Fruit fly (Drosophila melanogaster) whole organism, embryonic: ENCODE results near the gene Pmm2.

ENCODE experiments used
- Asciz ChIP-seq: fragments of 200-800 bp; sonication (Bioruptor generic); optimal IDR thresholded peaks from 2 replicates; lab custom pipeline; 2017; ENCODE audit warnings: missing biosample characterization, mild to moderate bottlenecking, missing genetic modification characterization, missing genetic modification reagents
- Atf3 ChIP-seq: fragments of 200-800 bp; sonication (Bioruptor generic); optimal IDR thresholded peaks from 3 replicates; lab custom pipeline; 2016; ENCODE audit warnings: missing biosample characterization, missing genetic modification characterization
- Bdp1 ChIP-seq: fragments of 200-800 bp; sonication (Bioruptor generic); optimal IDR thresholded peaks from 3 replicates; lab custom pipeline; 2016; ENCODE audit warnings: missing biosample characterization, missing genetic modification characterization
- CG1024 ChIP-seq: fragments of 200-800 bp; sonication (Bioruptor generic); IDR thresholded peaks from 2 replicates; pipeline ENCODE4 v1.3.6; 2022; ENCODE audit warnings: missing biosample characterization, missing genetic modification characterization
- CG10274 ChIP-seq: fragments of 200-800 bp; sonication (Bioruptor generic); optimal IDR thresholded peaks from 3 replicates; lab custom pipeline; 2017; ENCODE audit warnings: missing biosample characterization, mild to moderate bottlenecking, missing genetic modification characterization
- CG11456 ChIP-seq: fragments of 200-800 bp; sonication (Bioruptor generic); IDR thresholded peaks from 3 replicates; pipeline ENCODE4 v1.3.6; 2022; ENCODE audit warnings: missing biosample characterization, missing genetic modification characterization
- CG12659 ChIP-seq: fragments of 200-800 bp; sonication (Bioruptor generic); optimal IDR thresholded peaks from 3 replicates; lab custom pipeline; 2017; ENCODE audit warnings: mild to moderate bottlenecking, missing biosample characterization, missing genetic modification reagents, missing genetic modification characterization
- CG13894 ChIP-seq: fragments of 200-800 bp; sonication (Bioruptor generic); optimal IDR thresholded peaks from 3 replicates; lab custom pipeline; 2018; ENCODE audit warnings: missing biosample characterization, mild to moderate bottlenecking, missing genetic modification characterization, moderate library complexity
- CG15269 ChIP-seq: fragments of 200-800 bp; sonication (Bioruptor generic); optimal IDR thresholded peaks from 2 replicates; lab custom pipeline; 2018; ENCODE audit warnings: missing biosample characterization, mild to moderate bottlenecking, missing genetic modification characterization, moderate library complexity
- CG16779 ChIP-seq: fragments of 200-800 bp; sonication (Bioruptor generic); IDR thresholded peaks from 2 replicates; pipeline ENCODE4 v1.3.6; 2022; ENCODE audit warnings: missing biosample characterization, missing genetic modification characterization
- CG16813 ChIP-seq: fragments of 200-800 bp; sonication (Bioruptor generic); IDR thresholded peaks from 3 replicates; pipeline ENCODE4 v1.3.6; 2022; ENCODE audit warnings: missing biosample characterization, missing genetic modification characterization; ENCODE audit not compliant: partially characterized antibody
- CG17385 ChIP-seq: fragments of 200-800 bp; sonication (Bioruptor generic); optimal IDR thresholded peaks from 3 replicates; lab custom pipeline; 2018; ENCODE audit warnings: missing biosample characterization, mild to moderate bottlenecking, missing genetic modification characterization
- CG1792 ChIP-seq: fragments of 200-800 bp; sonication (Bioruptor generic); optimal IDR thresholded peaks from 2 replicates; lab custom pipeline; 2016; ENCODE audit warnings: missing biosample characterization, missing genetic modification characterization
- CG31224 ChIP-seq: fragments of 200-800 bp; sonication (Bioruptor generic); IDR thresholded peaks from 2 replicates; pipeline ENCODE4 v1.3.6; 2022; ENCODE audit warnings: missing biosample characterization, missing genetic modification characterization
- CG3726 ChIP-seq: fragments of 200-800 bp; sonication (Bioruptor generic); IDR thresholded peaks from 3 replicates; pipeline ENCODE4, ENCODE4 v1.3.6; 2022; ENCODE audit warnings: missing biosample characterization, missing genetic modification characterization
- CG43689 ChIP-seq: fragments of 200-800 bp; sonication (Bioruptor generic); IDR thresholded peaks from 2 replicates; pipeline ENCODE4 v1.3.6; 2022; ENCODE audit warnings: missing biosample characterization, missing genetic modification characterization
- CG4404 ChIP-seq: fragments of 200-800 bp; sonication (Bioruptor generic); IDR thresholded peaks from 2 replicates; pipeline ENCODE4 v1.3.6; 2022; ENCODE audit warnings: missing biosample characterization, missing genetic modification characterization
- CG8924 ChIP-seq: fragments of 200-800 bp; optimal IDR thresholded peaks from 3 replicates; lab custom pipeline; 2019; ENCODE audit warnings: missing biosample characterization, mild to moderate bottlenecking, missing genetic modification characterization, moderate library complexity
- CG8944 ChIP-seq: fragments of 200-800 bp; sonication (Bioruptor generic); optimal IDR thresholded peaks from 3 replicates; lab custom pipeline; 2016; ENCODE audit warnings: missing biosample characterization, missing genetic modification characterization
- CkIIα-i1 ChIP-seq: fragments of 200-800 bp; sonication (Bioruptor generic); IDR thresholded peaks from 2 replicates; pipeline ENCODE4 v1.3.6; 2022; ENCODE audit warnings: missing biosample characterization, missing genetic modification characterization
- Dbx ChIP-seq: fragments of 200-800 bp; sonication (Bioruptor generic); IDR thresholded peaks from 3 replicates; pipeline ENCODE4 v1.3.6; 2022; ENCODE audit warnings: missing biosample characterization, missing genetic modification characterization
- Deaf1 ChIP-seq: fragments of 200-800 bp; optimal IDR thresholded peaks from 3 replicates; lab custom pipeline; 2019; ENCODE audit warnings: missing biosample characterization, mild to moderate bottlenecking, missing genetic modification characterization, moderate library complexity
- Dfd ChIP-seq, 2 experiments: fragments of >200 bp; optimal IDR thresholded peaks; 2 replicates each; lab custom pipeline; 2017; ENCODE audit warnings: missing biosample characterization in 2 of 2, missing genetic modification characterization in 2 of 2
- Doc2 ChIP-seq: fragments of 200-800 bp; sonication (Bioruptor generic); IDR thresholded peaks from 2 replicates; pipeline ENCODE4 v1.3.6; 2022; ENCODE audit warnings: missing biosample characterization, missing genetic modification characterization
- Dref ChIP-seq: fragments of 200-800 bp; sonication (Bioruptor generic); IDR thresholded peaks from 2 replicates; pipeline ENCODE4 v1.3.6; 2022; ENCODE audit warnings: missing biosample characterization, missing genetic modification characterization
- GATAe ChIP-seq: fragments of 200-800 bp; sonication (Bioruptor generic); conservative IDR thresholded peaks from 2 replicates; pipeline ENCODE4 v1.3.6; 2022; ENCODE audit warnings: missing biosample characterization, missing genetic modification characterization
- HLH3B ChIP-seq: fragments of 200-800 bp; sonication (Bioruptor generic); IDR thresholded peaks from 2 replicates; pipeline ENCODE4 v1.3.6; 2022; ENCODE audit warnings: missing biosample characterization, missing genetic modification characterization
- Hsf ChIP-seq: fragments of 200-800 bp; sonication (Bioruptor generic); optimal IDR thresholded peaks from 3 replicates; lab custom pipeline; 2016; ENCODE audit warnings: missing biosample characterization, missing genetic modification characterization
- Jarid2 ChIP-seq: fragments of 200-800 bp; sonication (Bioruptor generic); optimal IDR thresholded peaks from 3 replicates; lab custom pipeline; 2017; ENCODE audit warnings: mild to moderate bottlenecking, missing biosample characterization, missing genetic modification reagents, missing genetic modification characterization
- Neu2 ChIP-seq: fragments of 200-800 bp; sonication (Bioruptor generic); optimal IDR thresholded peaks from 3 replicates; lab custom pipeline; 2016; ENCODE audit warnings: missing biosample characterization, missing genetic modification characterization, borderline replicate concordance
- Optix ChIP-seq: fragments of 200-800 bp; sonication (Bioruptor generic); IDR thresholded peaks from 3 replicates; pipeline ENCODE4 v1.3.6; 2022; ENCODE audit warnings: missing biosample characterization, missing genetic modification characterization
- Scr ChIP-seq: fragments of 200-800 bp; sonication (Bioruptor generic); IDR thresholded peaks from 2 replicates; pipeline ENCODE4 v1.3.6; 2022; ENCODE audit warnings: missing biosample characterization, missing genetic modification characterization; ENCODE audit not compliant: partially characterized antibody
- ara ChIP-seq: fragments of 200-800 bp; sonication (Bioruptor generic); IDR thresholded peaks from 2 replicates; pipeline ENCODE4 v1.3.6; 2022; ENCODE audit warnings: missing biosample characterization, missing genetic modification characterization
- bsh ChIP-seq, 2 experiments: fragments of 200-800 bp; sonication (Bioruptor generic); optimal IDR thresholded peaks; 2 replicates each; lab custom pipeline; 2017 to 2018; ENCODE audit warnings: mild to moderate bottlenecking in 2 of 2, missing biosample characterization in 2 of 2, missing genetic modification characterization in 2 of 2, moderate library complexity in 1 of 2
- cad ChIP-seq: fragments of >200 bp; optimal IDR thresholded peaks from 2 replicates; lab custom pipeline; 2017; ENCODE audit warnings: missing biosample characterization, missing genetic modification characterization
- cg ChIP-seq: fragments of 200-800 bp; sonication (Bioruptor generic); optimal IDR thresholded peaks from 3 replicates; lab custom pipeline; 2019; ENCODE audit warnings: missing biosample characterization, mild to moderate bottlenecking, missing genetic modification characterization, moderate library complexity
- ftz-f1 ChIP-seq: fragments of 200-800 bp; sonication (Bioruptor generic); optimal IDR thresholded peaks from 2 replicates; lab custom pipeline; 2016; ENCODE audit warnings: missing biosample characterization, missing genetic modification characterization
- hkb ChIP-seq, 2 experiments: fragments of 200-800 bp in 1 of 2; fragments of >200 bp in 1 of 2; sonication (Bioruptor generic) in 1 of 2; IDR thresholded peaks in 1 of 2; optimal IDR thresholded peaks in 1 of 2; 2 replicates each; pipeline versions ENCODE4 v1.3.6 to Lab custom; 2017 to 2022; ENCODE audit warnings: missing biosample characterization in 1 of 2, missing genetic modification characterization in 1 of 2
- insv ChIP-seq, 2 experiments: fragments of 200-800 bp; sonication (Bioruptor generic); optimal IDR thresholded peaks; 3 replicates each; lab custom pipeline; 2016 to 2018; ENCODE audit warnings: missing biosample characterization in 2 of 2, missing genetic modification characterization in 2 of 2
- klu ChIP-seq: fragments of 200-800 bp; sonication (Bioruptor generic); IDR thresholded peaks from 2 replicates; pipeline ENCODE4 v1.3.6; 2022; ENCODE audit warnings: missing biosample characterization, missing genetic modification characterization
- lbe ChIP-seq: fragments of 200-800 bp; sonication (Bioruptor generic); optimal IDR thresholded peaks from 2 replicates; lab custom pipeline; 2016; ENCODE audit warnings: missing biosample characterization, mild to moderate bottlenecking, missing genetic modification characterization
- luna ChIP-seq: fragments of 200-800 bp; sonication (Bioruptor generic); optimal IDR thresholded peaks from 2 replicates; lab custom pipeline; 2016; ENCODE audit warnings: missing biosample characterization, missing genetic modification characterization
- nerfin-1 ChIP-seq: fragments of 200-800 bp; sonication (Bioruptor generic); optimal IDR thresholded peaks from 3 replicates; lab custom pipeline; 2019; ENCODE audit warnings: missing biosample characterization, mild to moderate bottlenecking, missing genetic modification characterization, moderate library complexity
- pfk ChIP-seq: fragments of 200-800 bp; sonication (Bioruptor generic); optimal IDR thresholded peaks from 2 replicates; lab custom pipeline; 2018; ENCODE audit warnings: missing biosample characterization, mild to moderate bottlenecking, missing genetic modification characterization, moderate library complexity
- pros ChIP-seq: fragments of 200-800 bp; sonication (Bioruptor generic); optimal IDR thresholded peaks from 3 replicates; lab custom pipeline; 2019; ENCODE audit warnings: missing biosample characterization, mild to moderate bottlenecking, missing genetic modification characterization, moderate library complexity
- schlank ChIP-seq: fragments of 200-800 bp; sonication (Bioruptor generic); optimal IDR thresholded peaks from 2 replicates; lab custom pipeline; 2018; ENCODE audit warnings: missing biosample characterization, mild to moderate bottlenecking, missing genetic modification characterization
- sens-2 ChIP-seq: fragments of 200-800 bp; sonication (Bioruptor generic); IDR thresholded peaks from 2 replicates; pipeline ENCODE4 v1.3.6; 2022; ENCODE audit warnings: missing biosample characterization, missing genetic modification characterization
- seq ChIP-seq: fragments of 200-800 bp; sonication (Bioruptor generic); IDR thresholded peaks from 2 replicates; pipeline ENCODE4 v1.3.6; 2022; ENCODE audit warnings: missing biosample characterization, missing genetic modification characterization
- slbo ChIP-seq: fragments of 200-800 bp; sonication (Bioruptor generic); IDR thresholded peaks from 2 replicates; pipeline ENCODE4 v1.3.6; 2022; ENCODE audit warnings: missing biosample characterization, missing genetic modification characterization
- tna ChIP-seq: fragments of 200-800 bp; sonication (Bioruptor generic); IDR thresholded peaks from 2 replicates; pipeline ENCODE4 v1.3.6; 2022; ENCODE audit warnings: missing biosample characterization, missing genetic modification characterization; ENCODE audit not compliant: partially characterized antibody
- zen2 ChIP-seq: fragments of 200-800 bp; sonication (Bioruptor generic); IDR thresholded peaks from 3 replicates; pipeline ENCODE4 v1.3.6; 2022; ENCODE audit warnings: missing biosample characterization, missing genetic modification characterization; ENCODE audit not compliant: partially characterized antibody

Pmm2 gene

DNA sequence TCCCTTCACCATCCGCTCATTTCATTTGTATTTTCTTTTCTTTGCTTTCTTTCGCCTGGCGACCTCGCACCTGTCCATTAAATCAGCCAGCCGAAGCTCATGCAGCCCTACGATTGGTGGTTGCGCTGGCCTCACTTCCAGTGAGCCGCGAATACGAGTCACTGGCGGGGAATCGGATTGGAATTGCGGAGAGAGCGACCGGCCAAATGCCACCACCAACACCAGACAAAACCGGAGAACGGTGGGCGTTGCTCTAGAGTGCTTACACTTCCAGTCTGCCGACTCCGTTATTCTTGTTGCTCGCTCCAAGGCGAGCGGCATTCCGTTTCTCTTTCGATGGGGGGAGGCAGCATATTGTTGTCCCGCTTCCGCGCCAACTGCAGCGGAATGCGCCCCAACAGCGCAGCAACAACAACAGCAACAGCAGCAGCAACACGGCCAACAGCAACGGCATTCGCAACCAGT, 45.9 kb downstream of the Pmm2 start, which contains the start of gene ara (continued):
- TF ChIP-seq cg (peak; percentile 31), CG10274 (GFP tag; lab: Kevin White, UChicago) (no peak), CG8924 (tag; lab: Kevin White, UChicago) (no peak), tna (GFP tag; lab: Robert Waterston, UW) (no peak), Doc2 (GFP tag; lab: Robert Waterston, UW) (no peak), Optix (GFP tag; lab: Robert Waterston, UW) (no peak), Jarid2 (peak; percentile 53), CG17385 (GFP tag; lab: Kevin White, UChicago) (no peak), klu (no peak), Bdp1 (GFP tag; lab: Kevin White, UChicago) (no peak), insv (GFP tag; optimal IDR thresholded peaks at IDR 0.05; lab: Kevin White, UChicago) (peak in 1 of 2 experiments; percentile 24), luna (no peak), CG43689 (GFP tag; lab: Robert Waterston, UW) (no peak), CG1792 (GFP tag; lab: Kevin White, UChicago) (no peak), CkIIα-i1 (GFP tag; lab: Robert Waterston, UW) (no peak), zen2 (GFP tag; lab: Robert Waterston, UW) (no peak), pros (GFP tag; lab: Kevin White, UChicago) (no peak), slbo (GFP tag; lab: Robert Waterston, UW) (no peak), Dbx (no peak), CG8944 (GFP tag; lab: Kevin White, UChicago) (no peak), ftz-f1 (peak; percentile 54), hkb (optimal IDR thresholded peaks at IDR 0.05; lab: Kevin White, UChicago) (no peak), hkb (GFP tag; IDR thresholded peaks at IDR 0.05; lab: Robert Waterston, UW) (0 out of 2 replicates have a peak, but pooled peaks have one; percentile 23), CG15269 (tag; lab: Kevin White, UChicago) (no peak), CG16779 (no peak), Asciz (no peak), Hsf (GFP tag; lab: Kevin White, UChicago) (no peak), cad (no peak), schlank (tag; lab: Kevin White, UChicago) (no peak), seq (GFP tag; lab: Robert Waterston, UW) (0 out of 2 replicates have a peak, but pooled peaks have one; percentile 8), CG3726 (GFP tag; lab: Robert Waterston, UW) (no peak), CG13894 (tag; lab: Kevin White, UChicago) (no peak), GATAe (no peak), CG12659 (GFP tag; lab: Kevin White, UChicago) (no peak), ara (peak; percentile 32; the same call in 1 of the 2 replicates), Atf3 (GFP tag; lab: Kevin White, UChicago) (no peak), sens-2 (GFP tag; lab: Robert Waterston, UW) (no peak), nerfin-1 (peak; percentile 93), CG4404 (GFP tag; lab: Robert Waterston, UW) (no peak), Dfd (GFP tag; optimal IDR thresholded peaks at IDR 0.05; lab: Kevin White, UChicago) (no peak), lbe (GFP tag; lab: Kevin White, UChicago) (no peak), Scr (GFP tag; lab: Robert Waterston, UW) (0 out of 2 replicates have a peak, but pooled peaks have one; percentile 14), CG1024 (GFP tag; lab: Robert Waterston, UW) (no peak), Dref (GFP tag; lab: Robert Waterston, UW) (no peak), bsh (GFP tag; optimal IDR thresholded peaks at IDR 0.05; lab: Kevin White, UChicago) (no peak), Neu2 (no peak), pfk (GFP tag; lab: Kevin White, UChicago) (no peak), Deaf1 (tag; lab: Kevin White, UChicago) (peak; percentile 89), CG11456 (no peak), CG31224 (GFP tag; lab: Robert Waterston, UW) (no peak), HLH3B (GFP tag; lab: Robert Waterston, UW) (no peak), CG16813 (0 out of 3 replicates have a peak, but pooled peaks have one; percentile 31)
